Fruit fly (Drosophila melanogaster) whole organism: ENCODE data around the gene CG8641.

ENCODE experiments used
- CG8478 ChIP-seq: fragments of >200 bp; optimal IDR thresholded peaks from 2 replicates; lab custom pipeline; 2018; ENCODE audit warnings: inconsistent platforms
- Dll ChIP-seq: fragments of >200 bp; optimal IDR thresholded peaks from 2 replicates; lab custom pipeline; 2017
- psq ChIP-seq: fragments of >200 bp; optimal IDR thresholded peaks from 2 replicates; lab custom pipeline; 2017
- usp ChIP-seq: fragments of >200 bp; optimal IDR thresholded peaks from 2 replicates; lab custom pipeline; 2017; ENCODE audit warnings: missing biosample characterization, missing genetic modification characterization, mixed read lengths

DNA sequence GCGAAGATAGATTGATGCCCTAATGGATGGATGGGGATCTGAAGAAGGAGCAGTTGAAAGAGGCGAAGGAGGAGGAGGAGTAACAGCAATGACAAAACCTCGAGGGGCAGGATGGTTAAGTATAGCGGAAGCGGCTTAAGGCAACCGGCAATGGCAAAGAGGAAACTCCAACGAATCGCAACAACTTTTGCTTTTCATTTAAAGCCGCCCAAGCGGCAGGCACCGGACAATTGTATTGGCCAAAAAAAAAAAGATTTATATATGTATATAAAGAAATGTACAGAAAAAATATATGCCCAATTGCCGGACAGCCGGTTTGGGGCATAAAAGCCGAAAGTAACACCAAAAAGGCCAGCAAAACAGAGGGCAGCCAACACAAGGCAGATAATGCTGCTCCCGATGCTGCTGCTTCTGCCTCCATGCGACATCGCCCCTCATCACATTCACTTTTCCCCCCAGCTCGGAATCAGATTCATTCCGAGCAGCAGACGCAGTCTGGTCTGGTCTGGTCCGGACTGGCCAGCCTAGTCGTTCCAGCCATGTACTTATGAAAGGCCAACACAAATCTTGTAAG is 14.2 kb upstream of the CG8641 start:
- TF ChIP-seq Dll (no peak), CG8478 (lab: Kevin White, UChicago) (no peak), psq (no peak), usp (no peak)
